Fruit fly (Drosophila melanogaster) whole organism, embryonic: ENCODE measurements around the gene Crtc.

Experiments used
- Blimp-1 ChIP-seq: fragments of 200-800 bp; sonication (Bioruptor generic); optimal IDR thresholded peaks from 3 replicates; lab custom pipeline; 2018; ENCODE audit warnings: missing biosample characterization, missing genetic modification characterization, mild to moderate bottlenecking, moderate library complexity, missing genetic modification reagents
- CG10321 ChIP-seq: fragments of 200-800 bp; sonication (Bioruptor generic); IDR thresholded peaks from 2 replicates; pipeline ENCODE4 v1.3.6; 2022; ENCODE audit warnings: missing biosample characterization, missing genetic modification characterization
- CG10462 ChIP-seq: fragments of 200-800 bp; sonication (Bioruptor generic); optimal IDR thresholded peaks from 2 replicates; lab custom pipeline; 2016; ENCODE audit warnings: missing biosample characterization, missing genetic modification characterization
- CG14860 ChIP-seq: fragments of 200-800 bp; sonication (Bioruptor generic); IDR thresholded peaks from 3 replicates; pipeline ENCODE4 v1.3.6; 2022; ENCODE audit warnings: missing biosample characterization, missing genetic modification characterization; ENCODE audit not compliant: partially characterized antibody
- CG15073 ChIP-seq: fragments of 200-800 bp; sonication (Bioruptor generic); optimal IDR thresholded peaks from 2 replicates; lab custom pipeline; 2016; ENCODE audit warnings: missing biosample characterization, missing genetic modification characterization
- CG15269 ChIP-seq: fragments of 200-800 bp; sonication (Bioruptor generic); optimal IDR thresholded peaks from 2 replicates; lab custom pipeline; 2018; ENCODE audit warnings: missing biosample characterization, mild to moderate bottlenecking, missing genetic modification characterization, moderate library complexity
- CG1602 ChIP-seq: fragments of 200-800 bp; sonication (Bioruptor generic); optimal IDR thresholded peaks from 3 replicates; lab custom pipeline; 2016; ENCODE audit warnings: missing biosample characterization, missing genetic modification characterization
- CG1647 ChIP-seq: fragments of 200-800 bp; sonication (Bioruptor generic); optimal IDR thresholded peaks from 3 replicates; lab custom pipeline; 2016; ENCODE audit warnings: missing biosample characterization, missing genetic modification characterization
- CG17912 ChIP-seq: fragments of 200-800 bp; sonication (Bioruptor generic); optimal IDR thresholded peaks from 2 replicates; lab custom pipeline; 2018; ENCODE audit warnings: missing biosample characterization, mild to moderate bottlenecking, missing genetic modification characterization
- CG18011 ChIP-seq: fragments of 200-800 bp; sonication (Bioruptor generic); optimal IDR thresholded peaks from 2 replicates; lab custom pipeline; 2017; ENCODE audit warnings: missing biosample characterization, missing genetic modification characterization, mild to moderate bottlenecking, moderate library complexity, missing genotype
- CG18476 ChIP-seq: fragments of 200-800 bp; sonication (Bioruptor generic); optimal IDR thresholded peaks from 2 replicates; lab custom pipeline; 2016; ENCODE audit warnings: missing biosample characterization, mild to moderate bottlenecking, missing genetic modification characterization
- CG31441 ChIP-seq: fragments of 200-800 bp; sonication (Bioruptor generic); IDR thresholded peaks from 2 replicates; pipeline ENCODE4 v1.3.6; 2022; ENCODE audit warnings: missing biosample characterization, missing genetic modification characterization
- CG4328 ChIP-seq: fragments of 200-800 bp; sonication (Bioruptor generic); optimal IDR thresholded peaks from 3 replicates; lab custom pipeline; 2017; ENCODE audit warnings: missing biosample characterization, missing genetic modification reagents, missing genetic modification characterization
- CG6175 ChIP-seq: fragments of 200-800 bp; sonication (Bioruptor generic); IDR thresholded peaks from 3 replicates; pipeline ENCODE4 v1.3.6; 2022; ENCODE audit warnings: missing biosample characterization, missing genetic modification characterization
- CG6654 ChIP-seq: fragments of 200-800 bp; sonication (Bioruptor generic); optimal IDR thresholded peaks from 2 replicates; lab custom pipeline; 2017; ENCODE audit warnings: missing biosample characterization, mild to moderate bottlenecking, missing genetic modification characterization
- CG8359 ChIP-seq: fragments of 200-800 bp; sonication (Bioruptor generic); optimal IDR thresholded peaks from 2 replicates; lab custom pipeline; 2017; ENCODE audit warnings: missing biosample characterization, mild to moderate bottlenecking, missing genetic modification characterization, borderline replicate concordance
- CG8765 ChIP-seq: fragments of 200-800 bp; sonication (Bioruptor generic); IDR thresholded peaks from 2 replicates; pipeline ENCODE4 v1.3.6; 2022; ENCODE audit warnings: missing biosample characterization, missing genetic modification characterization
- CG9797 ChIP-seq: fragments of 200-800 bp; sonication (Bioruptor generic); optimal IDR thresholded peaks from 3 replicates; lab custom pipeline; 2018; ENCODE audit warnings: missing biosample characterization, mild to moderate bottlenecking, missing genetic modification characterization
- Dad ChIP-seq: fragments of 200-800 bp; sonication (Bioruptor generic); optimal IDR thresholded peaks from 3 replicates; lab custom pipeline; 2016; ENCODE audit warnings: missing biosample characterization, missing genetic modification characterization
- Dip3 ChIP-seq: fragments of 200-800 bp; sonication (Bioruptor generic); optimal IDR thresholded peaks from 3 replicates; lab custom pipeline; 2016; ENCODE audit warnings: missing biosample characterization, missing genetic modification characterization
- H15 ChIP-seq: fragments of 200-800 bp; sonication (Bioruptor generic); IDR thresholded peaks from 3 replicates; pipeline ENCODE4 v1.3.6; 2022; ENCODE audit warnings: missing biosample characterization, missing genetic modification characterization
- Hmx ChIP-seq: fragments of 200-800 bp; sonication (Bioruptor generic); optimal IDR thresholded peaks from 2 replicates; lab custom pipeline; 2016; ENCODE audit warnings: missing biosample characterization, missing genetic modification characterization
- Lim3 ChIP-seq: fragments of 200-800 bp; sonication (Bioruptor generic); IDR thresholded peaks from 2 replicates; pipeline ENCODE4 v1.3.6; 2022; ENCODE audit warnings: missing biosample characterization, missing genetic modification characterization
- Oaz ChIP-seq: fragments of 200-800 bp; sonication (Bioruptor generic); IDR thresholded peaks from 2 replicates; pipeline ENCODE4 v1.3.6; 2022; ENCODE audit warnings: missing biosample characterization, missing genetic modification characterization
- Ssrp ChIP-seq: fragments of 200-800 bp; sonication (Bioruptor generic); optimal IDR thresholded peaks from 2 replicates; lab custom pipeline; 2018; ENCODE audit warnings: missing biosample characterization, mild to moderate bottlenecking, missing genetic modification characterization, moderate library complexity
- abd-A ChIP-seq: fragments of 200-800 bp; sonication (Bioruptor generic); optimal IDR thresholded peaks from 3 replicates; lab custom pipeline; 2019; ENCODE audit warnings: missing biosample characterization, mild to moderate bottlenecking, missing genetic modification characterization, moderate library complexity
- ac ChIP-seq: fragments of 200-800 bp; sonication (Bioruptor generic); optimal IDR thresholded peaks from 3 replicates; lab custom pipeline; 2017; ENCODE audit warnings: missing biosample characterization, mild to moderate bottlenecking, missing genetic modification characterization
- amos ChIP-seq: fragments of 200-800 bp; sonication (Bioruptor generic); IDR thresholded peaks from 2 replicates; pipeline ENCODE4 v1.3.6; 2022; ENCODE audit warnings: missing biosample characterization, missing genetic modification characterization; ENCODE audit not compliant: partially characterized antibody
- ara ChIP-seq: fragments of 200-800 bp; sonication (Bioruptor generic); IDR thresholded peaks from 2 replicates; pipeline ENCODE4 v1.3.6; 2022; ENCODE audit warnings: missing biosample characterization, missing genetic modification characterization
- corto ChIP-seq: fragments of 200-800 bp; sonication (Bioruptor generic); optimal IDR thresholded peaks from 2 replicates; lab custom pipeline; 2016; ENCODE audit warnings: missing biosample characterization, mild to moderate bottlenecking, missing genetic modification characterization, moderate library complexity
- croc ChIP-seq: fragments of 200-800 bp; sonication (Bioruptor generic); conservative IDR thresholded peaks from 3 replicates; pipeline ENCODE4 v1.3.6; 2022; ENCODE audit warnings: missing biosample characterization, missing genetic modification characterization
- dm ChIP-seq: fragments of 200-800 bp; sonication (Bioruptor generic); optimal IDR thresholded peaks from 3 replicates; lab custom pipeline; 2016; ENCODE audit warnings: missing biosample characterization, missing genetic modification characterization
- dysf ChIP-seq: fragments of 200-800 bp; sonication (Bioruptor generic); IDR thresholded peaks from 3 replicates; pipeline ENCODE4 v1.3.6; 2022; ENCODE audit warnings: missing biosample characterization, missing genetic modification characterization
- esg ChIP-seq: fragments of 200-800 bp; sonication (Bioruptor generic); conservative IDR thresholded peaks from 2 replicates; pipeline ENCODE4 v1.3.6; 2022; ENCODE audit warnings: missing biosample characterization, missing genetic modification characterization
- ind ChIP-seq: fragments of 200-800 bp; sonication (Bioruptor generic); optimal IDR thresholded peaks from 3 replicates; lab custom pipeline; 2016; ENCODE audit warnings: missing biosample characterization, missing genetic modification characterization
- lab ChIP-seq: fragments of 200-800 bp; sonication (Bioruptor generic); optimal IDR thresholded peaks from 3 replicates; lab custom pipeline; 2017; ENCODE audit warnings: missing biosample characterization, missing genetic modification characterization, mild to moderate bottlenecking, moderate library complexity, missing genetic modification reagents
- lilli ChIP-seq: fragments of 200-800 bp; sonication (Bioruptor generic); optimal IDR thresholded peaks from 3 replicates; lab custom pipeline; 2016; ENCODE audit warnings: missing biosample characterization, missing genetic modification characterization
- lola ChIP-seq, 3 experiments: fragments of >200 bp in 2 of 3; fragments of 200-800 bp in 1 of 3; sonication (Bioruptor generic) in 1 of 3; optimal IDR thresholded peaks; 2 replicates each; lab custom pipeline; 2017 to 2019; ENCODE audit warnings: missing biosample characterization in 3 of 3, missing genetic modification characterization in 3 of 3, mild to moderate bottlenecking in 1 of 3, moderate library complexity in 1 of 3
- lov ChIP-seq, 2 experiments: fragments of 200-800 bp in 1 of 2; fragments of >200 bp in 1 of 2; sonication (Bioruptor generic) in 1 of 2; IDR thresholded peaks in 1 of 2; optimal IDR thresholded peaks in 1 of 2; 2 replicates in 1 of 2; 3 replicates in 1 of 2; pipeline versions ENCODE4 v1.3.6 to Lab custom; 2017 to 2022; ENCODE audit warnings: missing biosample characterization in 1 of 2, missing genetic modification characterization in 1 of 2
- nom ChIP-seq: fragments of 200-800 bp; sonication (Bioruptor generic); optimal IDR thresholded peaks from 2 replicates; lab custom pipeline; 2017; ENCODE audit warnings: missing biosample characterization, missing genetic modification characterization, mild to moderate bottlenecking, moderate library complexity, missing genetic modification reagents
- pnt ChIP-seq: fragments of 200-800 bp; sonication (Bioruptor generic); optimal IDR thresholded peaks from 3 replicates; lab custom pipeline; 2016; ENCODE audit warnings: missing biosample characterization, missing genetic modification characterization
- salm ChIP-seq: fragments of 200-800 bp; sonication (Bioruptor generic); optimal IDR thresholded peaks from 2 replicates; lab custom pipeline; 2018; ENCODE audit warnings: missing biosample characterization, mild to moderate bottlenecking, missing genetic modification characterization
- schlank ChIP-seq: fragments of 200-800 bp; sonication (Bioruptor generic); optimal IDR thresholded peaks from 2 replicates; lab custom pipeline; 2018; ENCODE audit warnings: missing biosample characterization, mild to moderate bottlenecking, missing genetic modification characterization
- sug ChIP-seq: fragments of 200-800 bp; optimal IDR thresholded peaks from 2 replicates; lab custom pipeline; 2019; ENCODE audit warnings: missing biosample characterization, mild to moderate bottlenecking, missing genetic modification characterization, moderate library complexity
- toy ChIP-seq: fragments of 200-800 bp; sonication (Bioruptor generic); IDR thresholded peaks from 2 replicates; pipeline ENCODE4 v1.3.6; 2022; ENCODE audit warnings: missing biosample characterization, missing genetic modification characterization
- unc-4 ChIP-seq: fragments of 200-800 bp; sonication (Bioruptor generic); IDR thresholded peaks from 2 replicates; pipeline ENCODE4 v1.3.6; 2022; ENCODE audit warnings: missing biosample characterization, missing genetic modification characterization; ENCODE audit not compliant: partially characterized antibody
- wor ChIP-seq: fragments of 200-800 bp; sonication (Bioruptor generic); IDR thresholded peaks from 2 replicates; pipeline ENCODE4 v1.3.6; 2022; ENCODE audit warnings: missing biosample characterization, missing genetic modification characterization

Crtc gene

DNA sequence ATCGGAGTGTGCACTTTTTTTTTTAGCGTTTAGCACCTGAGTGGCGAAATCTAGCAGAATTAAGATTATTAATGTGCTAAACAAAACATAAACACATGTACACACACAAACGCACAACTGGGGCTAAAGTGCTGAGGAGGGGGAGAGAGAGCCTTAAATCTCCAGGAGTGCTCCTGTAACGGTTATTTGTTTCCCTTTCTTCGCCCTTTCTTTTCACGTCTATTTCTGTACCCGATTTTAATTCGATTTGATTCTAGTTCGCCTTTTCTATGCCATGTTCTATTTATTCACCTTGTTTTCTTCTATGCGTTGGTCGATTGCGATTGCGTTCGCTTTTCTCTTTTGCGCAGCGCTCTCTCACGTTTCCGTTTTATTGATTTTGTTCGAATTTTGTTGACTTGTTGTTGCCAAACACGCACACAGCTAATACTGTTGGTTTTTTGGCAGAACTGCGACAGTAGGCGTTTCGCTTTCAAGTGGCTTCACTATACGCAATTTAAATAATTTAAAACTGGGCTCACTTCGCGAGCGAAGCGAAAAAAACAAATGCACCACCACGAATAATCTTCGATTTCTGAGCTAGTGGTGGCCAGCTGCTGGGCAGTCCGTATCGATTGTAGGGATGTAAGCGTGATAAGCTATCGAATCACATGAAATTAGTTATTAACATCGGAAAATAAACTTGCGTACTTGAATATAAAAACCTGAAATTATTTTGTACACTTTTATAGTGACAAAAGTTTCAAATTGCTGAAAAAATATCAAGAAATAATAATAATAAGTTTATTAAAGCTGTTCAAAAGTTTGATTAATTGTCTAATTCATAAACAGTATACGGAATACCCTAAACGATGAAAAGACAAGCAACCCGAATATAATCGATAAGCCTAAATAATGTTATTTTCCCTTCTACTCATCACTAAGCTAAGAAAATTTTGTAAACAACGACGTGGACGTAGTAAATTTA, 15.1 kb downstream of the Crtc start, which contains the start of the genes Krn, Ndfip and CG7484 (continued):
- TF ChIP-seq schlank (tag; lab: Kevin White, UChicago) (peak; percentile 39), nom (peak; percentile 59), CG18011 (GFP tag; lab: Kevin White, UChicago) (peak; percentile 53), amos (GFP tag; lab: Robert Waterston, UW) (peak; percentile 94), Dip3 (GFP tag; lab: Kevin White, UChicago) (peak; percentile 80), pnt (GFP tag; lab: Kevin White, UChicago) (peak; percentile 80), CG8359 (GFP tag; lab: Kevin White, UChicago) (no peak), dm (GFP tag; lab: Kevin White, UChicago) (peak; percentile 31), salm (tag; lab: Kevin White, UChicago) (peak; percentile 74), Lim3 (GFP tag; lab: Robert Waterston, UW) (no peak), CG1602 (peak; percentile 88), unc-4 (GFP tag; lab: Robert Waterston, UW) (peak; percentile 96), CG14860 (GFP tag; lab: Robert Waterston, UW) (peak; percentile 98), lab (GFP tag; lab: Kevin White, UChicago) (peak; percentile 92), toy (no peak), CG6175 (GFP tag; lab: Robert Waterston, UW) (peak; percentile 74), esg (GFP tag; lab: Robert Waterston, UW) (peak; percentile 84), CG10321 (GFP tag; lab: Robert Waterston, UW) (no peak), CG15269 (peak; percentile 91), CG17912 (peak; percentile 49), CG31441 (peak; percentile 87), dysf (peak; percentile 90), lov (optimal IDR thresholded peaks at IDR 0.05; lab: Kevin White, UChicago) (no peak), lov (GFP tag; IDR thresholded peaks at IDR 0.05; lab: Robert Waterston, UW) (no peak), CG1647 (GFP tag; lab: Kevin White, UChicago) (peak; percentile 64), sug (tag; lab: Kevin White, UChicago) (peak; percentile 94), CG6654 (GFP tag; lab: Kevin White, UChicago) (peak; percentile 49), CG8765 (GFP tag; lab: Robert Waterston, UW) (peak; percentile 69), lola (GFP tag; optimal IDR thresholded peaks at IDR 0.05; lab: Kevin White, UChicago) (peak in 1 of 3 experiments; percentile 89), corto (GFP tag; lab: Kevin White, UChicago) (peak; percentile 61), H15 (GFP tag; lab: Robert Waterston, UW) (peak; percentile 75; the same call in 2 of the 3 replicates), Oaz (GFP tag; lab: Robert Waterston, UW) (peak; percentile 61), CG4328 (GFP tag; lab: Kevin White, UChicago) (peak; percentile 87), Hmx (peak; percentile 31), ac (peak; percentile 1), Ssrp (tag; lab: Kevin White, UChicago) (peak; percentile 89), ind (GFP tag; lab: Kevin White, UChicago) (peak; percentile 90), Blimp-1 (GFP tag; lab: Kevin White, UChicago) (peak; percentile 82), lilli (GFP tag; lab: Kevin White, UChicago) (peak; percentile 92), ara (GFP tag; lab: Robert Waterston, UW) (peak; percentile 73), wor (peak; percentile 62), abd-A (tag; lab: Kevin White, UChicago) (peak; percentile 86), CG18476 (GFP tag; lab: Kevin White, UChicago) (peak; percentile 82), CG10462 (peak; percentile 79), Dad (GFP tag; lab: Kevin White, UChicago) (peak; percentile 81), croc (peak; percentile 78), CG15073 (GFP tag; lab: Kevin White, UChicago) (no peak), CG9797 (peak; percentile 41)
